Fruit fly (Drosophila melanogaster) whole organism, embryonic: Measurements from ENCODE around the gene Ir94d.
A peak's percentile ranks its signal among the peaks of the same experiment; 100 is the strongest.

ENCODE experiments used
- B-H1 ChIP-seq: fragments of 200-800 bp; sonication (Bioruptor generic); IDR thresholded peaks from 3 replicates; pipeline ENCODE4 v1.3.6; 2022; ENCODE audit warnings: missing biosample characterization, missing genetic modification characterization
- BEAF-32 ChIP-seq: fragments of 200-800 bp; sonication (Bioruptor generic); optimal IDR thresholded peaks from 3 replicates; lab custom pipeline; 2017; ENCODE audit warnings: missing biosample characterization, missing genetic modification characterization, mild to moderate bottlenecking, moderate library complexity, missing genetic modification reagents
- CG10147 ChIP-seq: fragments of 200-800 bp; sonication (Bioruptor generic); optimal IDR thresholded peaks from 2 replicates; lab custom pipeline; 2019; ENCODE audit warnings: missing biosample characterization, mild to moderate bottlenecking, missing genetic modification characterization, moderate library complexity
- CG1024 ChIP-seq: fragments of 200-800 bp; sonication (Bioruptor generic); IDR thresholded peaks from 2 replicates; pipeline ENCODE4 v1.3.6; 2022; ENCODE audit warnings: missing biosample characterization, missing genetic modification characterization
- CG10274 ChIP-seq: fragments of 200-800 bp; sonication (Bioruptor generic); optimal IDR thresholded peaks from 3 replicates; lab custom pipeline; 2017; ENCODE audit warnings: missing biosample characterization, mild to moderate bottlenecking, missing genetic modification characterization
- CG10431 ChIP-seq: fragments of 200-800 bp; sonication (Bioruptor generic); optimal IDR thresholded peaks from 3 replicates; lab custom pipeline; 2018; ENCODE audit warnings: missing biosample characterization, mild to moderate bottlenecking, missing genetic modification characterization
- CG10462 ChIP-seq: fragments of 200-800 bp; sonication (Bioruptor generic); optimal IDR thresholded peaks from 2 replicates; lab custom pipeline; 2016; ENCODE audit warnings: missing biosample characterization, missing genetic modification characterization
- CG11247 ChIP-seq: fragments of 200-800 bp; sonication (Bioruptor generic); IDR thresholded peaks from 2 replicates; pipeline ENCODE4 v1.3.6; 2022; ENCODE audit warnings: missing biosample characterization, missing genetic modification characterization
- CG11504 ChIP-seq: fragments of 200-800 bp; sonication (Bioruptor generic); optimal IDR thresholded peaks from 3 replicates; lab custom pipeline; 2019; ENCODE audit warnings: missing biosample characterization, mild to moderate bottlenecking, missing genetic modification characterization, moderate library complexity
- CG11695 ChIP-seq: fragments of 200-800 bp; sonication (Bioruptor generic); IDR thresholded peaks from 3 replicates; pipeline ENCODE4 v1.3.6; 2022; ENCODE audit warnings: missing biosample characterization, missing genetic modification characterization
- CG12104 ChIP-seq: fragments of 200-800 bp; sonication (Bioruptor generic); optimal IDR thresholded peaks from 3 replicates; lab custom pipeline; 2016; ENCODE audit warnings: missing biosample characterization, missing genetic modification characterization
- CG14014 ChIP-seq: fragments of 200-800 bp; sonication (Bioruptor generic); IDR thresholded peaks from 2 replicates; pipeline ENCODE4 v1.3.6; 2022; ENCODE audit warnings: missing biosample characterization, missing genetic modification characterization
- CG15269 ChIP-seq: fragments of 200-800 bp; sonication (Bioruptor generic); optimal IDR thresholded peaks from 2 replicates; lab custom pipeline; 2018; ENCODE audit warnings: missing biosample characterization, mild to moderate bottlenecking, missing genetic modification characterization, moderate library complexity
- CG15479 ChIP-seq: fragments of 200-800 bp; sonication (Bioruptor generic); optimal IDR thresholded peaks from 3 replicates; lab custom pipeline; 2019; ENCODE audit warnings: missing biosample characterization, mild to moderate bottlenecking, missing genetic modification characterization, moderate library complexity
- CG16863 ChIP-seq: fragments of 200-800 bp; sonication (Bioruptor generic); optimal IDR thresholded peaks from 3 replicates; lab custom pipeline; 2016; ENCODE audit warnings: missing biosample characterization, missing genetic modification characterization
- CG30403 ChIP-seq: fragments of 200-800 bp; sonication (Bioruptor generic); optimal IDR thresholded peaks from 3 replicates; lab custom pipeline; 2016; ENCODE audit warnings: missing biosample characterization, missing genetic modification characterization
- CG4707 ChIP-seq: fragments of 200-800 bp; sonication (Bioruptor generic); optimal IDR thresholded peaks from 2 replicates; lab custom pipeline; 2018; ENCODE audit warnings: missing biosample characterization, mild to moderate bottlenecking, missing genetic modification characterization, moderate library complexity
- CG4820 ChIP-seq: fragments of 200-800 bp; sonication (Bioruptor generic); optimal IDR thresholded peaks from 3 replicates; lab custom pipeline; 2016; ENCODE audit warnings: missing biosample characterization, missing genetic modification characterization
- CG6272 ChIP-seq: fragments of 200-800 bp; sonication (Bioruptor generic); IDR thresholded peaks from 2 replicates; pipeline ENCODE4 v1.3.6; 2022; ENCODE audit warnings: missing biosample characterization, missing genetic modification characterization
- CG7786 ChIP-seq: fragments of 200-800 bp; sonication (Bioruptor generic); optimal IDR thresholded peaks from 2 replicates; lab custom pipeline; 2016; ENCODE audit warnings: missing biosample characterization, missing genetic modification characterization
- CG8089 ChIP-seq: fragments of 200-800 bp; sonication (Bioruptor generic); optimal IDR thresholded peaks from 3 replicates; lab custom pipeline; 2016; ENCODE audit warnings: missing biosample characterization, missing genetic modification characterization
- CG8765 ChIP-seq: fragments of 200-800 bp; sonication (Bioruptor generic); IDR thresholded peaks from 2 replicates; pipeline ENCODE4 v1.3.6; 2022; ENCODE audit warnings: missing biosample characterization, missing genetic modification characterization
- CG8944 ChIP-seq: fragments of 200-800 bp; sonication (Bioruptor generic); optimal IDR thresholded peaks from 3 replicates; lab custom pipeline; 2016; ENCODE audit warnings: missing biosample characterization, missing genetic modification characterization
- CG9727 ChIP-seq: fragments of 200-800 bp; sonication (Bioruptor generic); optimal IDR thresholded peaks from 3 replicates; lab custom pipeline; 2017; ENCODE audit warnings: missing biosample characterization, mild to moderate bottlenecking, missing genetic modification characterization
- CHES-1-like ChIP-seq: fragments of 200-800 bp; sonication (Bioruptor generic); optimal IDR thresholded peaks from 2 replicates; lab custom pipeline; 2016; ENCODE audit warnings: missing biosample characterization, missing genetic modification characterization
- E2f2 ChIP-seq: fragments of 200-800 bp; sonication (Bioruptor generic); IDR thresholded peaks from 2 replicates; pipeline ENCODE4 v1.3.6; 2022; ENCODE audit warnings: missing biosample characterization, missing genetic modification characterization
- Fer1 ChIP-seq: fragments of 200-800 bp; sonication (Bioruptor generic); optimal IDR thresholded peaks from 2 replicates; lab custom pipeline; 2017; ENCODE audit warnings: missing biosample characterization, mild to moderate bottlenecking, missing genetic modification characterization
- Hmr ChIP-seq: fragments of 200-800 bp; sonication (Bioruptor generic); optimal IDR thresholded peaks from 3 replicates; lab custom pipeline; 2017; ENCODE audit warnings: mild to moderate bottlenecking, missing biosample characterization, missing genetic modification reagents, missing genetic modification characterization
- Lhr ChIP-seq: fragments of 200-800 bp; sonication (Bioruptor generic); optimal IDR thresholded peaks from 3 replicates; lab custom pipeline; 2017; ENCODE audit warnings: mild to moderate bottlenecking, missing biosample characterization, missing genetic modification reagents, missing genetic modification characterization
- Ssrp ChIP-seq: fragments of 200-800 bp; sonication (Bioruptor generic); optimal IDR thresholded peaks from 2 replicates; lab custom pipeline; 2018; ENCODE audit warnings: missing biosample characterization, mild to moderate bottlenecking, missing genetic modification characterization, moderate library complexity
- Xbp1 ChIP-seq: fragments of 200-800 bp; sonication (Bioruptor generic); optimal IDR thresholded peaks from 3 replicates; lab custom pipeline; 2016; ENCODE audit warnings: missing biosample characterization, mild to moderate bottlenecking, missing genetic modification characterization
- ash1 ChIP-seq: fragments of 200-800 bp; sonication (Bioruptor generic); optimal IDR thresholded peaks from 2 replicates; lab custom pipeline; 2018; ENCODE audit warnings: missing biosample characterization, mild to moderate bottlenecking, missing genetic modification characterization
- chinmo ChIP-seq: fragments of 200-800 bp; sonication (Bioruptor generic); IDR thresholded peaks from 4 replicates; pipeline ENCODE4 v1.3.6; 2022; ENCODE audit warnings: missing biosample characterization, missing genetic modification characterization; ENCODE audit not compliant: partially characterized antibody
- dmrt11E ChIP-seq: fragments of 200-800 bp; sonication (Bioruptor generic); optimal IDR thresholded peaks from 3 replicates; lab custom pipeline; 2018; ENCODE audit warnings: missing biosample characterization, mild to moderate bottlenecking, missing genetic modification characterization, moderate library complexity
- ewg ChIP-seq: fragments of 200-800 bp; sonication (Bioruptor generic); optimal IDR thresholded peaks from 3 replicates; lab custom pipeline; 2017; ENCODE audit warnings: mild to moderate bottlenecking, missing biosample characterization, missing genetic modification reagents, missing genetic modification characterization
- eyg ChIP-seq: fragments of 200-800 bp; sonication (Bioruptor generic); optimal IDR thresholded peaks from 3 replicates; lab custom pipeline; 2016; ENCODE audit warnings: missing biosample characterization, missing genetic modification characterization
- ftz-f1 ChIP-seq: fragments of 200-800 bp; sonication (Bioruptor generic); optimal IDR thresholded peaks from 2 replicates; lab custom pipeline; 2016; ENCODE audit warnings: missing biosample characterization, missing genetic modification characterization
- fu2 ChIP-seq: fragments of 200-800 bp; sonication (Bioruptor generic); optimal IDR thresholded peaks from 2 replicates; lab custom pipeline; 2016; ENCODE audit warnings: missing biosample characterization, missing genetic modification characterization
- gce ChIP-seq: fragments of 200-800 bp; sonication (Bioruptor generic); IDR thresholded peaks from 3 replicates; pipeline ENCODE4 v1.3.6; 2022; ENCODE audit warnings: missing biosample characterization, missing genetic modification characterization
- gem ChIP-seq: fragments of 200-800 bp; sonication (Bioruptor generic); optimal IDR thresholded peaks from 2 replicates; lab custom pipeline; 2019; ENCODE audit warnings: missing biosample characterization, mild to moderate bottlenecking, missing genetic modification characterization, moderate library complexity
- her ChIP-seq: fragments of 200-800 bp; sonication (Bioruptor generic); optimal IDR thresholded peaks from 2 replicates; lab custom pipeline; 2016; ENCODE audit warnings: missing biosample characterization, missing genetic modification characterization
- kay ChIP-seq: fragments of 200-800 bp; sonication (Bioruptor generic); optimal IDR thresholded peaks from 2 replicates; lab custom pipeline; 2016; ENCODE audit warnings: missing biosample characterization, missing genetic modification characterization
- klu ChIP-seq: fragments of 200-800 bp; sonication (Bioruptor generic); IDR thresholded peaks from 2 replicates; pipeline ENCODE4 v1.3.6; 2022; ENCODE audit warnings: missing biosample characterization, missing genetic modification characterization
- mld ChIP-seq: fragments of 200-800 bp; sonication (Bioruptor generic); IDR thresholded peaks from 3 replicates; pipeline ENCODE4 v1.3.6; 2022; ENCODE audit warnings: missing biosample characterization, missing genetic modification characterization; ENCODE audit not compliant: partially characterized antibody
- pnt ChIP-seq: fragments of 200-800 bp; sonication (Bioruptor generic); optimal IDR thresholded peaks from 3 replicates; lab custom pipeline; 2016; ENCODE audit warnings: missing biosample characterization, missing genetic modification characterization
- sc ChIP-seq, 3 experiments: fragments of >200 bp in 2 of 3; fragments of 200-800 bp in 1 of 3; sonication (Bioruptor generic) in 1 of 3; optimal IDR thresholded peaks; 2 replicates in 2 of 3; 3 replicates in 1 of 3; lab custom pipeline; 2017; ENCODE audit warnings: mild to moderate bottlenecking in 1 of 3, missing biosample characterization in 1 of 3, missing genetic modification characterization in 1 of 3, missing genetic modification reagents in 1 of 3
- so ChIP-seq: fragments of 200-800 bp; sonication (Bioruptor generic); IDR thresholded peaks from 3 replicates; pipeline ENCODE4 v1.3.6; 2022; ENCODE audit warnings: missing biosample characterization, missing genetic modification characterization
- stwl ChIP-seq: fragments of 200-800 bp; sonication (Bioruptor generic); optimal IDR thresholded peaks from 3 replicates; lab custom pipeline; 2018; ENCODE audit warnings: missing biosample characterization, mild to moderate bottlenecking, missing genetic modification characterization, moderate library complexity
- twi ChIP-seq: fragments of 200-800 bp; optimal IDR thresholded peaks from 2 replicates; lab custom pipeline; 2019; ENCODE audit warnings: missing biosample characterization, mild to moderate bottlenecking, missing genetic modification characterization, moderate library complexity
- zen2 ChIP-seq: fragments of 200-800 bp; sonication (Bioruptor generic); IDR thresholded peaks from 3 replicates; pipeline ENCODE4 v1.3.6; 2022; ENCODE audit warnings: missing biosample characterization, missing genetic modification characterization; ENCODE audit not compliant: partially characterized antibody

Gene Ir94d

DNA sequence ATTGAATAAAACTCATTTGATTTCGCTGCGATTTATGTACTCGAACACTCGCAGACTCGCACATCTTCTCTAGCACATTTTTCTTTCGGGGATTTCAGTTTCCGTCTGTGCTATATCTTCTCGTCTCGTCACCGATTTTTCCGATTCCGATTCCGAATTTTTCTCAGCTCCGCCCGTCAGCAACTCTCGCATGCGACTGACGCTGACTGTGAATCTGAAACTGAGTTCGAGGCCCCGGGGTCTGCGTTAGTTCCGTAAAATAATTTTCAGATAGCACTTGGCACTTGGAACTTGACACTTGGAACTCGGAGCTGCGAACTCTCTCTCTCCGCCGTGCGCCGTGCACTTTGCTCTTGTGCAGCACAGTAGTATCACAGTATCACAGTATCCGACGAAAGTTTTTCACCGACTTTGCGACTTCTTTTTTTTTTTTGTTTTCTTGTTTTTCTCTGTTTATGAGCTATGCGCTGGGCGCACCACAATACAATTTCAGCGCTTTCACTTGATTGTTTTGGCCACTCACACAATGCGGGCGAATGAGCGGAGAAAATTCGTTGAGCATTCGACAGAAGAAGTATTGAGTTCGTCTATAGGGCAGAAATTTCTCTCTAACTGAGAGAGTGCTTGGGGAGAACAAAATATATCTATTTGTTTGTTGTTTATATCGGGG is 17.9 kb upstream of the Ir94d start, which contains the start of gene CG4393 (continued):
- TF ChIP-seq CG14014 (GFP tag; lab: Robert Waterston, UW) (no peak), twi (no peak), ash1 (GFP tag; lab: Kevin White, UChicago) (no peak), gce (GFP tag; lab: Robert Waterston, UW) (no peak), E2f2 (GFP tag; lab: Robert Waterston, UW) (no peak), CG10147 (GFP tag; lab: Kevin White, UChicago) (no peak), chinmo (GFP tag; lab: Robert Waterston, UW) (0 out of 4 replicates have a peak, but pooled peaks have one; percentile 44), CG7786 (no peak), kay (GFP tag; lab: Kevin White, UChicago) (no peak), Hmr (GFP tag; lab: Kevin White, UChicago) (no peak), CG8089 (GFP tag; lab: Kevin White, UChicago) (no peak), zen2 (no peak), mld (GFP tag; lab: Robert Waterston, UW) (no peak), klu (GFP tag; lab: Robert Waterston, UW) (no peak), CG8765 (GFP tag; lab: Robert Waterston, UW) (no peak), stwl (tag; lab: Kevin White, UChicago) (no peak), CG10462 (GFP tag; lab: Kevin White, UChicago) (no peak), CG30403 (GFP tag; lab: Kevin White, UChicago) (no peak), CG11247 (GFP tag; lab: Robert Waterston, UW) (no peak), CG6272 (no peak), CG10274 (no peak), B-H1 (GFP tag; lab: Robert Waterston, UW) (no peak), CG15479 (GFP tag; lab: Kevin White, UChicago) (no peak), CG4707 (GFP tag; lab: Kevin White, UChicago) (no peak), dmrt11E (no peak), CG11504 (no peak), CHES-1-like (GFP tag; lab: Kevin White, UChicago) (no peak), gem (tag; lab: Kevin White, UChicago) (no peak), CG1024 (GFP tag; lab: Robert Waterston, UW) (no peak), pnt (GFP tag; lab: Kevin White, UChicago) (no peak), CG11695 (no peak), CG16863 (GFP tag; lab: Kevin White, UChicago) (no peak), Lhr (GFP tag; lab: Kevin White, UChicago) (no peak), CG10431 (no peak), ewg (GFP tag; lab: Kevin White, UChicago) (peak; percentile 25), sc (optimal IDR thresholded peaks at IDR 0.05; lab: Kevin White, UChicago) (no peak), sc (GFP tag; optimal IDR thresholded peaks at IDR 0.05; lab: Kevin White, UChicago) (no peak), CG8944 (GFP tag; lab: Kevin White, UChicago) (no peak), BEAF-32 (GFP tag; lab: Kevin White, UChicago) (no peak), Xbp1 (no peak), ftz-f1 (GFP tag; lab: Kevin White, UChicago) (no peak), eyg (GFP tag; lab: Kevin White, UChicago) (no peak), CG9727 (GFP tag; lab: Kevin White, UChicago) (no peak), her (GFP tag; lab: Kevin White, UChicago) (no peak), CG4820 (GFP tag; lab: Kevin White, UChicago) (no peak), fu2 (GFP tag; lab: Kevin White, UChicago) (no peak), Fer1 (GFP tag; lab: Kevin White, UChicago) (no peak), so (GFP tag; lab: Robert Waterston, UW) (no peak), CG12104 (GFP tag; lab: Kevin White, UChicago) (no peak), CG15269 (tag; lab: Kevin White, UChicago) (no peak), Ssrp (tag; lab: Kevin White, UChicago) (no peak)
